Worm (Caenorhabditis elegans): ENCODE measurements around the gene Y54G2A.32.

- TF ChIP-seq him-1 (tag; optimal IDR thresholded peaks at IDR 0.05) = no peak
- TF ChIP-seq W03F9.2 (tag; optimal IDR thresholded peaks at IDR 0.05) = no peak
- no peak for TF ChIP-seq dao-5 (tag; optimal IDR thresholded peaks at IDR 0.05)
Observed at ce11 chrIV:2817038-2817437, 13.3 kb downstream of the Y54G2A.32 start.

All from whole organism, L4/young adult.